Fruit fly (Drosophila melanogaster) whole organism, embryonic: ENCODE measurements around the gene CG9372.

Experiments
- CG34376 ChIP-seq: fragments of 200-800 bp; sonication (Bioruptor generic); optimal IDR thresholded peaks from 2 replicates; lab custom pipeline; 2018; ENCODE audit warnings: missing biosample characterization, mild to moderate bottlenecking, missing genetic modification characterization
- fd64A ChIP-seq: fragments of 200-800 bp; sonication (Bioruptor generic); optimal IDR thresholded peaks from 3 replicates; lab custom pipeline; 2018; ENCODE audit warnings: missing biosample characterization, mild to moderate bottlenecking, missing genetic modification characterization
- h ChIP-seq: fragments of >200 bp; optimal IDR thresholded peaks from 2 replicates; lab custom pipeline; 2017

DNA sequence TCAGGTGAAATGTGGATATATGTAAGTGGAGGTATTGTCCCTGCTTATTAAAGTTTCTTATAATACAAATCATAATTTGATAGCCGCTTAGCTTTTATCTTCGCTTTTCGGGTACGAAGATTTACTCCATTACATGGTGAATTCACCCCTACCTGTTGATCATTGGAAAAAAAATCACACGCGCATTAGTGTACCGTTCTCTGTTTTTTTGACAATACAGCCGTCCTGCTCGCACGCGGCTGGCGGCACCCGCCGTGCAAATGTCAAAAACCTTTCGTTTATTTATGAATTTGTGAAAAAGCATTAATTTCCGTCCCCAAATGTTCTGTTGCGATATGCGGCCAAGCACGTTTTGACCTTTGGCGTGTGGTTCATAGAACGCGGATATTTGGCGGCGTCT, 25.9 kb downstream of the CG9372 start:
- TF ChIP-seq CG34376 (GFP tag; lab: Kevin White, UChicago): no peak
- TF ChIP-seq h (lab: Kevin White, UChicago): no peak
- no peak for TF ChIP-seq fd64A
